Worm (Caenorhabditis elegans) whole organism, early embryonic: ENCODE data around the gene T28A11.18.

Experiments used
- B0310.2 ChIP-seq: sonication (generic microtip); optimal IDR thresholded peaks from 2 replicates; lab custom pipeline; 2016; ENCODE audit warnings: mild to moderate bottlenecking, missing genetic modification characterization, missing compliant biosample characterization
- F13C5.2 ChIP-seq: sonication (generic microtip); optimal IDR thresholded peaks from 2 replicates; lab custom pipeline; 2017; ENCODE audit warnings: mild to moderate bottlenecking, missing genetic modification characterization, inconsistent platforms, missing compliant biosample characterization
- aly-1 ChIP-seq: sonication (generic microtip); optimal IDR thresholded peaks from 2 replicates; lab custom pipeline; 2016; ENCODE audit warnings: missing genetic modification characterization, missing compliant biosample characterization
- ama-1 ChIP-seq: fragments of 150-350 bp; optimal IDR thresholded peaks from 2 replicates; lab custom pipeline; 2014
- ets-7 ChIP-seq: sonication (generic microtip); optimal IDR thresholded peaks from 2 replicates; lab custom pipeline; 2016; ENCODE audit warnings: missing genotype, missing genetic modification characterization, missing compliant biosample characterization
- flt-1 ChIP-seq: fragments of 200-800 bp; sonication (Bioruptor generic); IDR thresholded peaks from 2 replicates; pipeline ENCODE4 v1.3.6; 2022; ENCODE audit warnings: missing genetic modification characterization, missing compliant biosample characterization
- hmg-4 ChIP-seq: fragments of 200-800 bp; sonication (Bioruptor generic); optimal IDR thresholded peaks from 2 replicates; lab custom pipeline; 2018; ENCODE audit warnings: mild to moderate bottlenecking, missing genetic modification characterization, missing compliant biosample characterization
- hnd-1 ChIP-seq: sonication (generic microtip); optimal IDR thresholded peaks from 2 replicates; lab custom pipeline; 2016; ENCODE audit warnings: missing genetic modification characterization, missing compliant biosample characterization
- scrt-1 ChIP-seq: fragments of 200-800 bp; sonication (Bioruptor generic); IDR thresholded peaks from 2 replicates; pipeline ENCODE4 v1.3.6; 2022; ENCODE audit warnings: missing genetic modification characterization, missing compliant biosample characterization
- tbx-11 ChIP-seq: fragments of 200-800 bp; sonication (Bioruptor generic); IDR thresholded peaks from 2 replicates; pipeline ENCODE4 v1.3.6; 2022; ENCODE audit warnings: missing genetic modification characterization, missing compliant biosample characterization

DNA sequence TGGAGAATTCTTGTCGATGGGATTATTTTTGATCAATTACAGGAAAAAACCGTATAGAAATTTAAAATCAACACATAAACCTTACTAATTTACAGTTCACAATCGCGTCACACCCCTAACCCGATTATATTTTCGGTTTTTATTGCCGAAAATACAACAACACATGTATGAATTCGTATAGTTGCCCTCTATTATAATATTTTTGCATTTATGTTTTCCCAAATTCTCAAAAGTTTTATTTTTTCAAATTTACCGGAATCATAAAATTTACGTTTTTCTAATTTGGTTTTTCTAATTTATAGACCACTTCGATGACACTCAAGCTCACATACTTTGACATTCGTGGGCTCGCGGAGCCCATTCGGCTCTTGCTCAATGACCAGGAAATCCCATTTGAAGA lies 24.9 kb downstream of the T28A11.18 start, which contains the start of gene gst-23:
- TF ChIP-seq ama-1 (lab: Kevin White, UChicago) (no peak), scrt-1 (GFP tag; lab: Robert Waterston, UW) (no peak), flt-1 (GFP tag; lab: Robert Waterston, UW) (no peak), tbx-11 (no peak), aly-1 (no peak), hmg-4 (GFP tag; lab: Kevin White, UChicago) (no peak), F13C5.2 (tag; lab: Kevin White, UChicago) (no peak), ets-7 (tag; lab: Kevin White, UChicago) (no peak), B0310.2 (tag; lab: Kevin White, UChicago) (no peak), hnd-1 (no peak)
